Fruit fly (Drosophila melanogaster) whole organism, adult: ENCODE data around the gene CG32112.

Experiments used
- CG11617 ChIP-seq: fragments of 200-800 bp; sonication (Bioruptor generic); optimal IDR thresholded peaks from 2 replicates; lab custom pipeline; 2017; ENCODE audit warnings: mild to moderate bottlenecking, missing biosample characterization, missing genetic modification reagents, missing genetic modification characterization
- CG12768 ChIP-seq: fragments of 200-800 bp; sonication (Bioruptor generic); optimal IDR thresholded peaks from 2 replicates; lab custom pipeline; 2017; ENCODE audit warnings: missing biosample characterization, missing genetic modification characterization, mild to moderate bottlenecking, moderate library complexity, missing genetic modification reagents
- CG14711 ChIP-seq: fragments of 200-800 bp; sonication (Bioruptor generic); optimal IDR thresholded peaks from 2 replicates; lab custom pipeline; 2018; ENCODE audit warnings: missing biosample characterization, mild to moderate bottlenecking, missing genetic modification characterization, moderate library complexity
- CG1620 ChIP-seq: fragments of 200-800 bp; sonication (Bioruptor generic); optimal IDR thresholded peaks from 2 replicates; lab custom pipeline; 2016; ENCODE audit warnings: missing biosample characterization, missing genetic modification characterization
- CG33017 ChIP-seq: fragments of 200-800 bp; sonication (Bioruptor generic); optimal IDR thresholded peaks from 2 replicates; lab custom pipeline; 2018; ENCODE audit warnings: missing biosample characterization, mild to moderate bottlenecking, missing genetic modification characterization, moderate library complexity
- CG5204 ChIP-seq: fragments of 200-800 bp; sonication (Bioruptor generic); optimal IDR thresholded peaks from 2 replicates; lab custom pipeline; 2016; ENCODE audit warnings: missing biosample characterization, missing genetic modification characterization
- CG7045 ChIP-seq: fragments of 200-800 bp; sonication (Bioruptor generic); optimal IDR thresholded peaks from 2 replicates; lab custom pipeline; 2017; ENCODE audit warnings: missing biosample characterization, mild to moderate bottlenecking, missing genetic modification characterization
- CG7101 ChIP-seq: fragments of 200-800 bp; sonication (Bioruptor generic); optimal IDR thresholded peaks from 2 replicates; lab custom pipeline; 2018; ENCODE audit warnings: missing biosample characterization, mild to moderate bottlenecking, missing genetic modification characterization, moderate library complexity
- Clk ChIP-seq: fragments of 200-800 bp; sonication (Bioruptor generic); optimal IDR thresholded peaks from 2 replicates; lab custom pipeline; 2017; ENCODE audit warnings: missing biosample characterization, missing genetic modification characterization
- Crg-1 ChIP-seq: fragments of 200-800 bp; sonication (Bioruptor generic); optimal IDR thresholded peaks from 2 replicates; lab custom pipeline; 2016; ENCODE audit warnings: missing biosample characterization, missing genetic modification characterization
- Hr96 ChIP-seq: fragments of 200-800 bp; sonication (Bioruptor generic); optimal IDR thresholded peaks from 2 replicates; lab custom pipeline; 2016; ENCODE audit warnings: missing biosample characterization, missing genetic modification characterization
- Mnt ChIP-seq: fragments of 200-800 bp; sonication (Bioruptor generic); optimal IDR thresholded peaks from 2 replicates; lab custom pipeline; 2016; ENCODE audit warnings: missing biosample characterization, mild to moderate bottlenecking, missing genetic modification characterization
- bab1 ChIP-seq: fragments of 200-800 bp; sonication (Bioruptor generic); optimal IDR thresholded peaks from 3 replicates; lab custom pipeline; 2019; ENCODE audit warnings: missing biosample characterization, mild to moderate bottlenecking, missing genetic modification characterization, moderate library complexity
- cic ChIP-seq: fragments of 200-800 bp; sonication (Bioruptor generic); optimal IDR thresholded peaks from 2 replicates; lab custom pipeline; 2017; ENCODE audit warnings: missing biosample characterization, mild to moderate bottlenecking, missing genetic modification characterization, moderate library complexity
- cnc ChIP-seq, 2 experiments: fragments of >200 bp; optimal IDR thresholded peaks; 2 replicates each; lab custom pipeline; 2017
- kay ChIP-seq: fragments of 200-800 bp; sonication (Bioruptor generic); peaks from one replicate; lab custom pipeline; 2016; ENCODE audit warnings: missing biosample characterization, missing genetic modification characterization, borderline replicate concordance
- ovo ChIP-seq: fragments of 200-800 bp; sonication (Bioruptor generic); optimal IDR thresholded peaks from 2 replicates; lab custom pipeline; 2016; ENCODE audit warnings: missing biosample characterization, missing genetic modification characterization
- pad ChIP-seq: fragments of 200-800 bp; sonication (Bioruptor generic); optimal IDR thresholded peaks from 3 replicates; lab custom pipeline; 2017; ENCODE audit warnings: missing biosample characterization, missing genetic modification characterization, mild to moderate bottlenecking, moderate library complexity, missing genetic modification reagents
- tj ChIP-seq: fragments of 200-800 bp; sonication (Bioruptor generic); optimal IDR thresholded peaks from 3 replicates; lab custom pipeline; 2017; ENCODE audit warnings: missing biosample characterization, mild to moderate bottlenecking, missing genetic modification characterization, moderate library complexity
- toe ChIP-seq: fragments of 200-800 bp; sonication (Bioruptor generic); optimal IDR thresholded peaks from 2 replicates; lab custom pipeline; 2016; ENCODE audit warnings: missing biosample characterization, missing genetic modification characterization

Gene CG32112

dm6 chr3L:12780997-12781396 lies 39.5 kb downstream of the CG32112 start, which contains the start of the genes CG10969 and CG17666:
Gene CG10969 (minus strand): TSS chr3L:12781097.
Gene CG17666 (plus strand): TSS chr3L:12781325.
- TF ChIP-seq CG7101 (tag; lab: Kevin White, UChicago) = no peak
- no peak for TF ChIP-seq bab1 (GFP tag; lab: Kevin White, UChicago)
- no peak for TF ChIP-seq CG1620 (GFP tag; lab: Kevin White, UChicago)
- TF ChIP-seq cic (GFP tag; lab: Kevin White, UChicago) = no peak
- TF ChIP-seq CG12768 (GFP tag; lab: Kevin White, UChicago) = no peak
- no peak for TF ChIP-seq pad (GFP tag; lab: Kevin White, UChicago)
- TF ChIP-seq Clk (GFP tag; lab: Kevin White, UChicago) = no peak
- TF ChIP-seq tj (GFP tag; lab: Kevin White, UChicago) = no peak
- TF ChIP-seq Crg-1 (GFP tag; lab: Kevin White, UChicago) = no peak
- TF ChIP-seq Mnt (GFP tag; lab: Kevin White, UChicago) = no peak

DNA sequence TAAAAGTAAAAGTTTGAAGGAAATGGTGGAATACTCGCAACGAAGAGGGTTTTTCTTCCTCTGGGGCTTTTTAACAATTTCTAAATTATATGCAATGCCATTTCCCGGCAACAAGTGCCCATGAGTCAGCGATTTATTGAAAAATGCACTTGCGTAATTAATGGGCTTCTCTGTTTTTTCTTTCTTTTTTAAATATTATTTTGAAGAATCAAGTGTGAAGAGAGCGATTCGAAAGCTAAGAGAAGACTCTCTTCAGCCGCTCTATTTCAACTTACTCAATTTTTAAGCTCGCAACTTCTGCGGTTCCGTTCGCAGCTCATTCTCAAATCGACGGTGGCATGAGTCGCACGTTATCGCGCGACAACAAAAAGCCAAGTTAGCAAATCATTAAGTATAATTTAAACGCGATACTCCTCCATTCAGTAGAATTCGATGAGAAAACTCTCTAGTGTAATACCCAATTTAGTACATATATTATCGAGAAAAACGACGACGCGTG lies 48.4 kb downstream of the CG32112 start, which contains the start of gene CG42709:
Gene CG42709, plus strand, starts transcription at position 318 of the 499 bp plus-strand sequence.
- TF ChIP-seq tj (GFP tag; lab: Kevin White, UChicago) = peak; percentile 83
- TF ChIP-seq cic (GFP tag; lab: Kevin White, UChicago) = peak; percentile 48
- TF ChIP-seq Mnt (GFP tag; lab: Kevin White, UChicago) = peak; percentile 34
- TF ChIP-seq toe = no peak
- no peak for TF ChIP-seq CG33017 (tag; lab: Kevin White, UChicago)
- no peak for TF ChIP-seq CG5204 (GFP tag; lab: Kevin White, UChicago)
- TF ChIP-seq CG7101 (tag; lab: Kevin White, UChicago) = no peak
- TF ChIP-seq kay (GFP tag; lab: Kevin White, UChicago) = peak; percentile 91
- no peak for TF ChIP-seq pad (GFP tag; lab: Kevin White, UChicago)
- TF ChIP-seq CG12768 (GFP tag; lab: Kevin White, UChicago) = peak; percentile 55
- no peak for TF ChIP-seq CG1620 (GFP tag; lab: Kevin White, UChicago)
- no peak for TF ChIP-seq Clk (GFP tag; lab: Kevin White, UChicago)
- TF ChIP-seq Hr96 (GFP tag; lab: Kevin White, UChicago) = no peak
- TF ChIP-seq CG14711 (tag; lab: Kevin White, UChicago) = no peak
- no peak for TF ChIP-seq CG7045 (GFP tag; lab: Kevin White, UChicago)
- peak; percentile 20 for TF ChIP-seq bab1 (GFP tag; lab: Kevin White, UChicago)
- TF ChIP-seq cnc (optimal IDR thresholded peaks at IDR 0.05; lab: Kevin White, UChicago) = peak; percentile 80 to 82

- TF ChIP-seq cic (GFP tag; lab: Kevin White, UChicago) (no peak), toe (no peak), CG14711 (tag; lab: Kevin White, UChicago) (no peak), cnc (optimal IDR thresholded peaks at IDR 0.05; lab: Kevin White, UChicago) (no peak), ovo (GFP tag; lab: Kevin White, UChicago) (no peak), kay (GFP tag; lab: Kevin White, UChicago) (peak; percentile 74), CG7045 (GFP tag; lab: Kevin White, UChicago) (no peak)
Measured at dm6 chr3L:12790783-12791678, 49.5 kb downstream of the CG32112 start.

- TF ChIP-seq bab1 (GFP tag; lab: Kevin White, UChicago) = no peak
- TF ChIP-seq CG11617 (GFP tag; lab: Kevin White, UChicago) = no peak
- TF ChIP-seq Hr96 (GFP tag; lab: Kevin White, UChicago) = no peak
- TF ChIP-seq CG7045 (GFP tag; lab: Kevin White, UChicago) = no peak
- TF ChIP-seq CG14711 (tag; lab: Kevin White, UChicago) = no peak
- TF ChIP-seq tj (GFP tag; lab: Kevin White, UChicago) = no peak
- no peak for TF ChIP-seq CG1620 (GFP tag; lab: Kevin White, UChicago)
- TF ChIP-seq Crg-1 (GFP tag; lab: Kevin White, UChicago) = no peak
- no peak for TF ChIP-seq pad (GFP tag; lab: Kevin White, UChicago)
- no peak for TF ChIP-seq kay (GFP tag; lab: Kevin White, UChicago)
- no peak for TF ChIP-seq CG33017 (tag; lab: Kevin White, UChicago)
- TF ChIP-seq CG7101 (tag; lab: Kevin White, UChicago) = no peak
- TF ChIP-seq Mnt (GFP tag; lab: Kevin White, UChicago) = no peak
- TF ChIP-seq ovo (GFP tag; lab: Kevin White, UChicago) = no peak
Measured at dm6 chr3L:12791679-12792229, 50.2 kb downstream of the CG32112 start.

dm6 chr3L:12792933-12793448 lies 51.5 kb downstream of the CG32112 start:
- TF ChIP-seq CG7101 (tag; lab: Kevin White, UChicago) = peak; percentile 32
- peak; percentile 71 for TF ChIP-seq kay (GFP tag; lab: Kevin White, UChicago)
- no peak for TF ChIP-seq CG7045 (GFP tag; lab: Kevin White, UChicago)
- TF ChIP-seq CG14711 (tag; lab: Kevin White, UChicago) = peak; percentile 40
- peak; percentile 40 for TF ChIP-seq CG33017 (tag; lab: Kevin White, UChicago)
- no peak for TF ChIP-seq pad (GFP tag; lab: Kevin White, UChicago)
- peak; percentile 10 for TF ChIP-seq tj (GFP tag; lab: Kevin White, UChicago)
- no peak for TF ChIP-seq CG11617 (GFP tag; lab: Kevin White, UChicago)
